Fruit fly (Drosophila melanogaster): ENCODE data around the gene CG15772.

Gene CG15772

dm6 chrX:5744992-5745732, 6.9 kb upstream of the CG15772 start:
- TF ChIP-seq Met (GFP tag; optimal IDR thresholded peaks at IDR 0.05) = peak; percentile 43
- peak; percentile 38 for TF ChIP-seq Hr4 (GFP tag; optimal IDR thresholded peaks at IDR 0.05)
- TF ChIP-seq CG10631 (GFP tag; optimal IDR thresholded peaks at IDR 0.05) = peak; percentile 22
- TF ChIP-seq salr (GFP tag; optimal IDR thresholded peaks at IDR 0.05) = peak in 1 of 2 experiments; percentile 19
- TF ChIP-seq Eip75B (GFP tag; optimal IDR thresholded peaks at IDR 0.05) = peak; percentile 21
- TF ChIP-seq CG10669 (GFP tag; optimal IDR thresholded peaks at IDR 0.05) = no peak
- no peak for TF ChIP-seq Ets96B (tag; optimal IDR thresholded peaks at IDR 0.05)
- TF ChIP-seq CG11762 (GFP tag; optimal IDR thresholded peaks at IDR 0.05; ENCODE audit: insufficient read depth) = no peak
- TF ChIP-seq CG6163 (GFP tag; IDR thresholded peaks at IDR 0.05) = peak; percentile 36; the same call in 1 of the 3 replicates
- peak; percentile 38 for TF ChIP-seq CG4318 (GFP tag; optimal IDR thresholded peaks at IDR 0.05)
- TF ChIP-seq fd85E (GFP tag; optimal IDR thresholded peaks at IDR 0.05) = no peak
- TF ChIP-seq CG15336 (GFP tag; IDR thresholded peaks at IDR 0.05) = peak; percentile 42; the same call in 1 of the 2 replicates
- TF ChIP-seq pdm3 (GFP tag; optimal IDR thresholded peaks at IDR 0.05) = peak; percentile 37
- TF ChIP-seq Hr39 (GFP tag; optimal IDR thresholded peaks at IDR 0.05) = peak; percentile 18
- TF ChIP-seq CG34406 (GFP tag; optimal IDR thresholded peaks at IDR 0.05) = no peak
- TF ChIP-seq CG31627 (GFP tag; optimal IDR thresholded peaks at IDR 0.05) = peak; percentile 7
- no peak for TF ChIP-seq Ets21C (GFP tag; optimal IDR thresholded peaks at IDR 0.05)
- TF ChIP-seq CG6276 (GFP tag; optimal IDR thresholded peaks at IDR 0.05) = peak; percentile 21
- TF ChIP-seq Gug (GFP tag; IDR thresholded peaks at IDR 0.05) = 0 out of 2 replicates have a peak, but pooled peaks have one; percentile 28
- no peak for TF ChIP-seq CG6854 (GFP tag; optimal IDR thresholded peaks at IDR 0.05)
- peak; percentile 39 for TF ChIP-seq topi (GFP tag; optimal IDR thresholded peaks at IDR 0.05)
- no peak for TF ChIP-seq CG11294 (GFP tag; IDR thresholded peaks at IDR 0.05)
- TF ChIP-seq CG8319 (GFP tag; optimal IDR thresholded peaks at IDR 0.05) = no peak
- peak; percentile 39 for TF ChIP-seq Smox (GFP tag; optimal IDR thresholded peaks at IDR 0.05)
- no peak for TF ChIP-seq Sox102F (GFP tag; optimal IDR thresholded peaks at IDR 0.05)
- peak; percentile 27 for TF ChIP-seq net (GFP tag; optimal IDR thresholded peaks at IDR 0.05)
- peak; percentile 90 for TF ChIP-seq svp (GFP tag)
- no peak for TF ChIP-seq CG6808 (GFP tag; optimal IDR thresholded peaks at IDR 0.05)
- TF ChIP-seq lz (GFP tag; optimal IDR thresholded peaks at IDR 0.05) = peak; percentile 38
- TF ChIP-seq dsx (GFP tag; optimal IDR thresholded peaks at IDR 0.05; ENCODE audit: poor library complexity, severe bottlenecking) = no peak
- TF ChIP-seq OdsH (GFP tag; optimal IDR thresholded peaks at IDR 0.05) = peak; percentile 38
- TF ChIP-seq cyc (GFP tag; optimal IDR thresholded peaks at IDR 0.05) = peak; percentile 32
- TF ChIP-seq dac (GFP tag; optimal IDR thresholded peaks at IDR 0.05) = peak; percentile 0
- TF ChIP-seq ss (GFP tag; optimal IDR thresholded peaks at IDR 0.05) = no peak
- peak; percentile 30; the same call in 1 of the 3 replicates for TF ChIP-seq eg (GFP tag; IDR thresholded peaks at IDR 0.05)
- TF ChIP-seq CG32006 (GFP tag; optimal IDR thresholded peaks at IDR 0.05) = peak; percentile 52
- TF ChIP-seq CG3919 (GFP tag; optimal IDR thresholded peaks at IDR 0.05) = no peak
- peak; percentile 27 for TF ChIP-seq acj6 (GFP tag; optimal IDR thresholded peaks at IDR 0.05)
- peak; percentile 80 for TF ChIP-seq Eip78C (GFP tag)
- peak; percentile 36 for TF ChIP-seq Sox14 (GFP tag; optimal IDR thresholded peaks at IDR 0.05)
- TF ChIP-seq esn (GFP tag; optimal IDR thresholded peaks at IDR 0.05) = peak; percentile 43
- no peak for TF ChIP-seq Blimp-1 (GFP tag; optimal IDR thresholded peaks at IDR 0.05)
- 0 out of 3 replicates have a peak, but pooled peaks have one; percentile 30 for TF ChIP-seq CG8119 (GFP tag; IDR thresholded peaks at IDR 0.05)
